Fruit fly (Drosophila melanogaster): Measurements from ENCODE around the gene Cpr73D.

DNA sequence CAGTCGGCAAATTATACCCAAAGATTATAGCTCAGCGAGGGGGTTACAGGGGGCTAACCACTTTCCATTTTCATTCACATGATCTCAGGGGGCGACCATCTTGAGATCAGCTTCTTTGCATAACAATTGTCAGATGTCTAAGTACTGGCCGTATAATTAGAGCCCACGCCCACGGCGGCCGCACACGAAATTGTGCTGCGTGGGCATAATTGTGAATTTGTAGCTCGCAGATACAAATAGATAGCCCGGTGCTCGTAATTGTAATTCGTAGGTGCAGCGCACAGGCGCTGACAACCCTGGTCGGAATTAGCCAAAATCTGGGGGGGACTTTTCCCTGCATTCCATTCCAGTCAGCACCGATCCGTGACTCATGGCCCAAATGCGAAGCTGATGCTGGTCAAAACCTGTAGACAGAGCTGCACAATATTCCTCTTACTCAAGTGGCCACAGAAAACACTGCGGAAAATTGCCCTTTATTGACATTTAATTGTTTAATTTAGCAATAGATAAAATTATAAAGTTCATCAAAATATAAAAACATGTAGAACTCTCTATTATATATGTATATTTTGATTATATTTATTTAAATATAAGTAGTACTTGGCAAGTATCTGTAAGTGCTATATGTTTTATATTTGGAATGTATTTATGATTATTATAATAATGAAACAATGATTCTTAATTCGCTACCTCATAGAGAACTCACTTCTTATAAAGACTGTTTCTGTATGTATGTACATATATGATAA is 14.3 kb upstream of the Cpr73D start:
- no peak for TF ChIP-seq br (GFP tag; optimal IDR thresholded peaks at IDR 0.05)
- TF ChIP-seq Jra (GFP tag; optimal IDR thresholded peaks at IDR 0.05) = no peak
- TF ChIP-seq psq (GFP tag; optimal IDR thresholded peaks at IDR 0.05) = no peak
- TF ChIP-seq CG9705 (GFP tag; optimal IDR thresholded peaks at IDR 0.05) = no peak
- no peak for TF ChIP-seq Myc (optimal IDR thresholded peaks at IDR 0.05)
- no peak for TF ChIP-seq dmrt93B (GFP tag; optimal IDR thresholded peaks at IDR 0.05)
- no peak for TF ChIP-seq GATAd (GFP tag; optimal IDR thresholded peaks at IDR 0.05)
- TF ChIP-seq brk (GFP tag; optimal IDR thresholded peaks at IDR 0.05) = no peak
- no peak for TF ChIP-seq Abd-B (GFP tag; optimal IDR thresholded peaks at IDR 0.05)
- no peak for TF ChIP-seq fru (GFP tag; optimal IDR thresholded peaks at IDR 0.05)
- no peak for TF ChIP-seq jim (GFP tag; optimal IDR thresholded peaks at IDR 0.05)
- no peak for TF ChIP-seq N (GFP tag; optimal IDR thresholded peaks at IDR 0.05)
